Worm (Caenorhabditis elegans): ENCODE data around the gene Y53C12B.1.
"Not testable (repeated sequence)": the region's sequence is repeated elsewhere in the genome, so short reads cannot be mapped to it uniquely, and the experiment has no call there.

Y53C12B.1 gene

ce11 chrII:9741400-9741799 lies 4.5 kb downstream of the Y53C12B.1 start:
- TF ChIP-seq flt-1 (GFP tag; IDR thresholded peaks at IDR 0.05) = no peak
- no peak for TF ChIP-seq ama-1 (optimal IDR thresholded peaks at IDR 0.05)

ce11 chrII:9740552-9740951 lies 5.3 kb downstream of the Y53C12B.1 start:
- TF ChIP-seq tra-4 (tag; optimal IDR thresholded peaks at IDR 0.05) (no peak), aly-1 (tag; optimal IDR thresholded peaks at IDR 0.05) (no peak), B0310.2 (tag; optimal IDR thresholded peaks at IDR 0.05) (no peak), sea-1 (GFP tag; conservative IDR thresholded peaks at IDR 0.05) (no peak)

ce11 chrII:9738820-9739219 lies 7.1 kb downstream of the Y53C12B.1 start:
- TF ChIP-seq pes-1 (GFP tag; IDR thresholded peaks at IDR 0.05) = no peak
- TF ChIP-seq hmbx-1 (tag; optimal IDR thresholded peaks at IDR 0.05) = no peak
- TF ChIP-seq ceh-13 (GFP tag; optimal IDR thresholded peaks at IDR 0.05) = no peak
- TF ChIP-seq tbx-11 (GFP tag; IDR thresholded peaks at IDR 0.05) = no peak
- no peak for TF ChIP-seq ama-1 (optimal IDR thresholded peaks at IDR 0.05)
- no peak for TF ChIP-seq flt-1 (GFP tag; IDR thresholded peaks at IDR 0.05)
- no peak for TF ChIP-seq aly-1 (tag; optimal IDR thresholded peaks at IDR 0.05)
- TF ChIP-seq hnd-1 (tag; optimal IDR thresholded peaks at IDR 0.05) = no peak
- no peak for TF ChIP-seq tra-4 (tag; optimal IDR thresholded peaks at IDR 0.05)
- no peak for TF ChIP-seq B0310.2 (tag; optimal IDR thresholded peaks at IDR 0.05)
- TF ChIP-seq F13C5.2 (tag; optimal IDR thresholded peaks at IDR 0.05) = no peak
- TF ChIP-seq scrt-1 (GFP tag; IDR thresholded peaks at IDR 0.05) = no peak
- TF ChIP-seq hmg-4 (GFP tag; optimal IDR thresholded peaks at IDR 0.05) = no peak
- TF ChIP-seq sea-1 (GFP tag; conservative IDR thresholded peaks at IDR 0.05) = no peak
- no peak for TF ChIP-seq tbx-37 (GFP tag; conservative IDR thresholded peaks at IDR 0.05)
- no peak for TF ChIP-seq ets-7 (tag; optimal IDR thresholded peaks at IDR 0.05)
- no peak for TF ChIP-seq ceh-36 (tag; optimal IDR thresholded peaks at IDR 0.05)

- no peak for TF ChIP-seq pes-1 (GFP tag; IDR thresholded peaks at IDR 0.05)
Observed at ce11 chrII:9735785-9736184, 10.1 kb downstream of the Y53C12B.1 start.

- TF ChIP-seq B0310.2 (tag; optimal IDR thresholded peaks at IDR 0.05); F13C5.2 (tag; optimal IDR thresholded peaks at IDR 0.05); sea-1 (GFP tag; conservative IDR thresholded peaks at IDR 0.05): not testable (repeated sequence)
Observed at ce11 chrII:9731810-9732209, 14.1 kb downstream of the Y53C12B.1 start, which contains the start of gene mab-3. Gene mab-3 (plus strand): TSS chrII:9732137.

- no peak for TF ChIP-seq B0310.2 (tag; optimal IDR thresholded peaks at IDR 0.05)
- no peak for TF ChIP-seq hmg-4 (GFP tag; optimal IDR thresholded peaks at IDR 0.05)
- no peak for TF ChIP-seq F13C5.2 (tag; optimal IDR thresholded peaks at IDR 0.05)
Observed at ce11 chrII:9729866-9730265, 16.0 kb downstream of the Y53C12B.1 start.

- TF ChIP-seq tbx-37 (GFP tag; conservative IDR thresholded peaks at IDR 0.05) = no peak
- TF ChIP-seq F13C5.2 (tag; optimal IDR thresholded peaks at IDR 0.05) = no peak
- no peak for TF ChIP-seq sea-1 (GFP tag; conservative IDR thresholded peaks at IDR 0.05)
- TF ChIP-seq ceh-36 (tag; optimal IDR thresholded peaks at IDR 0.05) = no peak
- no peak for TF ChIP-seq hmg-4 (GFP tag; optimal IDR thresholded peaks at IDR 0.05)
- no peak for TF ChIP-seq scrt-1 (GFP tag; IDR thresholded peaks at IDR 0.05)
- no peak for TF ChIP-seq pes-1 (GFP tag; IDR thresholded peaks at IDR 0.05)
- TF ChIP-seq hnd-1 (tag; optimal IDR thresholded peaks at IDR 0.05) = no peak
- TF ChIP-seq ama-1 (optimal IDR thresholded peaks at IDR 0.05) = no peak
- no peak for TF ChIP-seq tbx-11 (GFP tag; IDR thresholded peaks at IDR 0.05)
- no peak for TF ChIP-seq flt-1 (GFP tag; IDR thresholded peaks at IDR 0.05)
- TF ChIP-seq B0310.2 (tag; optimal IDR thresholded peaks at IDR 0.05) = no peak
- no peak for TF ChIP-seq aly-1 (tag; optimal IDR thresholded peaks at IDR 0.05)
- TF ChIP-seq ceh-13 (GFP tag; optimal IDR thresholded peaks at IDR 0.05) = no peak
- no peak for TF ChIP-seq hmbx-1 (tag; optimal IDR thresholded peaks at IDR 0.05)
- no peak for TF ChIP-seq tra-4 (tag; optimal IDR thresholded peaks at IDR 0.05)
- TF ChIP-seq ets-7 (tag; optimal IDR thresholded peaks at IDR 0.05) = no peak
Observed at ce11 chrII:9729196-9729595, 16.7 kb downstream of the Y53C12B.1 start.

ce11 chrII:9728506-9728905 lies 17.4 kb downstream of the Y53C12B.1 start:
- TF ChIP-seq F13C5.2 (tag; optimal IDR thresholded peaks at IDR 0.05) (no peak), ceh-36 (tag; optimal IDR thresholded peaks at IDR 0.05) (no peak), ceh-13 (GFP tag; optimal IDR thresholded peaks at IDR 0.05) (no peak), tbx-11 (GFP tag; IDR thresholded peaks at IDR 0.05) (no peak)

ce11 chrII:9727192-9727699 lies 18.6 kb downstream of the Y53C12B.1 start:
- no peak for TF ChIP-seq aly-1 (tag; optimal IDR thresholded peaks at IDR 0.05)
- TF ChIP-seq ceh-36 (tag; optimal IDR thresholded peaks at IDR 0.05) = no peak
- no peak for TF ChIP-seq tbx-11 (GFP tag; IDR thresholded peaks at IDR 0.05)
- TF ChIP-seq B0310.2 (tag; optimal IDR thresholded peaks at IDR 0.05) = no peak
- TF ChIP-seq ets-7 (tag; optimal IDR thresholded peaks at IDR 0.05) = no peak
- no peak for TF ChIP-seq hmg-4 (GFP tag; optimal IDR thresholded peaks at IDR 0.05)
- TF ChIP-seq scrt-1 (GFP tag; IDR thresholded peaks at IDR 0.05) = no peak
- TF ChIP-seq sea-1 (GFP tag; conservative IDR thresholded peaks at IDR 0.05) = no peak
